Worm (Caenorhabditis elegans): Measurements from ENCODE around the gene dpf-6.

ce11 chrIII:8047412-8047811 lies 9.4 kb downstream of the dpf-6 start, which contains the start of gene K12H4.2:
- TF ChIP-seq nhr-11 (tag; optimal IDR thresholded peaks at IDR 0.05) (no peak), aha-1 (tag) (no peak), egl-27 (tag; optimal IDR thresholded peaks at IDR 0.05) (no peak), saeg-2 (GFP tag; IDR thresholded peaks at IDR 0.05) (no peak)
